Worm (Caenorhabditis elegans) whole organism, L4/young adult: ENCODE data around the gene idpp-7.

Experiments used
- W03F9.2 ChIP-seq: fragments of 150-350 bp; optimal IDR thresholded peaks from 2 replicates; lab custom pipeline; 2014; ENCODE audit warnings: missing biosample characterization, missing genetic modification characterization
- him-1 ChIP-seq: sonication (generic microtip); optimal IDR thresholded peaks from 2 replicates; lab custom pipeline; 2016; ENCODE audit warnings: missing genotype, missing genetic modification reagents, missing genetic modification characterization, missing compliant biosample characterization

- TF ChIP-seq W03F9.2 (tag; lab: Kevin White, UChicago) = no peak
- TF ChIP-seq him-1 (tag; lab: Kevin White, UChicago) = no peak
Observed at ce11 chrIV:12700204-12700603, 19.6 kb upstream of the idpp-7 start.
